Worm (Caenorhabditis elegans) whole organism, young adult: Measurements from ENCODE around the gene gst-8.
A peak's percentile ranks its signal among the peaks of the same experiment; 100 is the strongest.
"Not testable (repeated sequence)": the region's sequence is repeated elsewhere in the genome, so short reads cannot be mapped to it uniquely, and the experiment has no call there.

Experiments used
- B0261.1 ChIP-seq: sonication (generic microtip); optimal IDR thresholded peaks from 2 replicates; lab custom pipeline; 2016; ENCODE audit warnings: mild to moderate bottlenecking, missing genetic modification characterization, moderate library complexity, missing compliant biosample characterization
- C06A6.2 ChIP-seq: fragments of 200-800 bp; sonication (Bioruptor generic); conservative IDR thresholded peaks from 2 replicates; pipeline ENCODE4 v1.3.6; 2022; ENCODE audit warnings: missing genetic modification characterization, missing compliant biosample characterization
- C17E4.6 ChIP-seq: fragments of 200-800 bp; sonication (Bioruptor generic); IDR thresholded peaks from 2 replicates; pipeline ENCODE4 v1.3.6; 2022; ENCODE audit warnings: missing genetic modification reagents, missing genetic modification characterization, missing compliant biosample characterization
- F22D6.2 ChIP-seq: sonication (generic microtip); optimal IDR thresholded peaks from 2 replicates; lab custom pipeline; 2016; ENCODE audit warnings: mild to moderate bottlenecking, missing genetic modification characterization, missing compliant biosample characterization
- F33H1.4 ChIP-seq: fragments of 200-800 bp; sonication (Bioruptor generic); IDR thresholded peaks from 2 replicates; pipeline ENCODE4 v1.3.6; 2022; ENCODE audit warnings: missing genetic modification reagents, missing genetic modification characterization, missing compliant biosample characterization
- F49E8.2 ChIP-seq: sonication (generic microtip); optimal IDR thresholded peaks from 3 replicates; lab custom pipeline; 2017; ENCODE audit warnings: missing genetic modification characterization, mild to moderate bottlenecking, missing compliant biosample characterization, antibody characterized with exemption, moderate library complexity; ENCODE audit not compliant: insufficient read depth
- F57A8.1 ChIP-seq: fragments of 200-800 bp; sonication (Bioruptor generic); optimal IDR thresholded peaks from 2 replicates; lab custom pipeline; 2018; ENCODE audit warnings: mild to moderate bottlenecking, missing genetic modification characterization, moderate library complexity, missing compliant biosample characterization
- T07F8.4 ChIP-seq: sonication (generic microtip); optimal IDR thresholded peaks from 2 replicates; lab custom pipeline; 2016; ENCODE audit warnings: mild to moderate bottlenecking, missing genetic modification characterization, moderate library complexity, missing compliant biosample characterization
- Y53G8AR.9 ChIP-seq: fragments of 200-800 bp; sonication (Bioruptor generic); conservative IDR thresholded peaks from 2 replicates; pipeline ENCODE4 v1.3.6; 2022; ENCODE audit warnings: missing genetic modification reagents, missing genetic modification characterization, missing compliant biosample characterization
- Y56A3A.18 ChIP-seq: fragments of 200-800 bp; sonication (Bioruptor generic); IDR thresholded peaks from 2 replicates; pipeline ENCODE4 v1.3.6; 2022; ENCODE audit warnings: missing genetic modification reagents, missing genetic modification characterization, missing compliant biosample characterization
- Y95B8A.8 ChIP-seq: fragments of 200-800 bp; sonication (Bioruptor generic); IDR thresholded peaks from 2 replicates; pipeline ENCODE4 v1.3.6; 2022; ENCODE audit warnings: missing genetic modification reagents, missing genetic modification characterization, missing compliant biosample characterization
- aptf-2 ChIP-seq: fragments of 200-800 bp; sonication (Bioruptor generic); conservative IDR thresholded peaks from 2 replicates; pipeline ENCODE4 v1.3.6; 2022; ENCODE audit warnings: missing genetic modification reagents, missing genetic modification characterization, missing compliant biosample characterization
- attf-3 ChIP-seq: fragments of 200-800 bp; sonication (Bioruptor generic); conservative IDR thresholded peaks from 2 replicates; pipeline ENCODE4 v1.3.6; 2022; ENCODE audit warnings: missing genetic modification reagents, missing genetic modification characterization, missing compliant biosample characterization
- attf-6 ChIP-seq: fragments of 200-800 bp; sonication (Bioruptor generic); IDR thresholded peaks from 2 replicates; pipeline ENCODE4 v1.3.6; 2022; ENCODE audit warnings: missing genetic modification reagents, missing genetic modification characterization, missing compliant biosample characterization
- ccch-3 ChIP-seq: fragments of 200-800 bp; sonication (Bioruptor generic); optimal IDR thresholded peaks from 2 replicates; lab custom pipeline; 2018; ENCODE audit warnings: mild to moderate bottlenecking, missing genetic modification characterization, missing compliant biosample characterization
- cebp-1 ChIP-seq, 2 experiments: fragments of 200-800 bp in 1 of 2; sonication (Bioruptor generic) in 1 of 2; sonication (generic microtip) in 1 of 2; IDR thresholded peaks in 1 of 2; optimal IDR thresholded peaks in 1 of 2; 2 replicates each; pipeline versions ENCODE4 v1.3.6 to Lab custom; 2017 to 2022; ENCODE audit warnings: missing compliant biosample characterization in 2 of 2, missing genetic modification characterization in 2 of 2, mild to moderate bottlenecking in 1 of 2, missing genetic modification reagents in 1 of 2, moderate library complexity in 1 of 2
- cebp-2 ChIP-seq: fragments of 200-800 bp; sonication (Bioruptor generic); IDR thresholded peaks from 2 replicates; pipeline ENCODE4 v1.3.6; 2022; ENCODE audit warnings: missing genetic modification characterization, missing compliant biosample characterization
- ceh-27 ChIP-seq: fragments of 200-800 bp; sonication (Bioruptor generic); optimal IDR thresholded peaks from 2 replicates; lab custom pipeline; 2018; ENCODE audit warnings: mild to moderate bottlenecking, missing genetic modification characterization, moderate library complexity, missing compliant biosample characterization
- ceh-40 ChIP-seq: fragments of 200-800 bp; sonication (Bioruptor generic); IDR thresholded peaks from 2 replicates; pipeline ENCODE4 v1.3.6; 2022; ENCODE audit warnings: missing genetic modification characterization, missing compliant biosample characterization
- chd-7 ChIP-seq: sonication (generic microtip); optimal IDR thresholded peaks from 2 replicates; lab custom pipeline; 2016; ENCODE audit warnings: mild to moderate bottlenecking, missing genetic modification characterization, moderate library complexity, missing compliant biosample characterization
- die-1 ChIP-seq: sonication (generic microtip); optimal IDR thresholded peaks from 2 replicates; lab custom pipeline; 2016; ENCODE audit warnings: missing genotype, mild to moderate bottlenecking, missing genetic modification characterization, missing compliant biosample characterization
- dox-1 ChIP-seq: fragments of 200-800 bp; sonication (Bioruptor generic); IDR thresholded peaks from 2 replicates; pipeline ENCODE4 v1.3.6; 2022; ENCODE audit warnings: missing genetic modification reagents, missing genetic modification characterization, missing compliant biosample characterization
- dpff-1 ChIP-seq: sonication (generic microtip); optimal IDR thresholded peaks from 2 replicates; lab custom pipeline; 2017; ENCODE audit warnings: mild to moderate bottlenecking, missing genetic modification characterization, missing compliant biosample characterization
- egl-44 ChIP-seq: fragments of 200-800 bp; sonication (Bioruptor generic); IDR thresholded peaks from 2 replicates; pipeline ENCODE4 v1.3.6; 2022; ENCODE audit warnings: missing genetic modification reagents, missing genetic modification characterization, missing compliant biosample characterization
- ekl-4 ChIP-seq: fragments of 200-800 bp; sonication (Bioruptor generic); IDR thresholded peaks from 2 replicates; pipeline ENCODE4 v1.3.6; 2022; ENCODE audit warnings: missing genetic modification reagents, missing genetic modification characterization, missing compliant biosample characterization
- ets-4 ChIP-seq: fragments of 200-800 bp; sonication (Bioruptor generic); optimal IDR thresholded peaks from 2 replicates; lab custom pipeline; 2018; ENCODE audit warnings: mild to moderate bottlenecking, missing genetic modification characterization, missing compliant biosample characterization
- fkh-3 ChIP-seq: sonication (generic microtip); optimal IDR thresholded peaks from 2 replicates; lab custom pipeline; 2016; ENCODE audit warnings: mild to moderate bottlenecking, missing genetic modification characterization, missing compliant biosample characterization
- lin-26 ChIP-seq: fragments of 200-800 bp; sonication (Bioruptor generic); IDR thresholded peaks from 2 replicates; pipeline ENCODE4 v1.3.6; 2022; ENCODE audit warnings: missing genetic modification reagents, missing genetic modification characterization, missing compliant biosample characterization
- lin-35 ChIP-seq, 3 experiments: fragments of 150-350 bp in 2 of 3; sonication (generic microtip) in 1 of 3; optimal IDR thresholded peaks; 2 replicates each; lab custom pipeline; 2014 to 2018; ENCODE audit warnings: missing biosample characterization in 3 of 3, missing genetic modification characterization in 3 of 3, missing genetic modification reagents in 3 of 3
- lin-40 ChIP-seq: sonication (generic microtip); optimal IDR thresholded peaks from 2 replicates; lab custom pipeline; 2016; ENCODE audit warnings: missing genetic modification characterization, mild to moderate bottlenecking, missing compliant biosample characterization, missing genotype, missing genetic modification reagents
- madf-3 ChIP-seq: fragments of 200-800 bp; sonication (Bioruptor generic); IDR thresholded peaks from 2 replicates; pipeline ENCODE4 v1.3.6; 2022; ENCODE audit warnings: missing genetic modification reagents, missing genetic modification characterization, missing compliant biosample characterization
- mcd-1 ChIP-seq: fragments of 200-800 bp; sonication (Bioruptor generic); IDR thresholded peaks from 2 replicates; pipeline ENCODE4 v1.3.6; 2022; ENCODE audit warnings: missing genetic modification reagents, missing genetic modification characterization, missing compliant biosample characterization
- nfyb-1 ChIP-seq: fragments of 200-800 bp; sonication (Bioruptor generic); IDR thresholded peaks from 2 replicates; pipeline ENCODE4 v1.3.6; 2022; ENCODE audit warnings: missing genetic modification reagents, missing genetic modification characterization, missing compliant biosample characterization
- nhr-179 ChIP-seq: sonication (generic microtip); optimal IDR thresholded peaks from 2 replicates; lab custom pipeline; 2016; ENCODE audit warnings: mild to moderate bottlenecking, missing genetic modification characterization, missing compliant biosample characterization
- pbrm-1 ChIP-seq: fragments of 200-800 bp; sonication (Bioruptor generic); IDR thresholded peaks from 2 replicates; pipeline ENCODE4 v1.3.6; 2022; ENCODE audit warnings: missing genetic modification reagents, missing genetic modification characterization, missing compliant biosample characterization
- pha-4 ChIP-seq: fragments of 150-350 bp; sonication (generic microtip); optimal IDR thresholded peaks from 2 replicates; lab custom pipeline; 2014; ENCODE audit warnings: missing biosample characterization, missing genetic modification reagents, missing genetic modification characterization
- rcor-1 ChIP-seq: fragments of 200-800 bp; sonication (Bioruptor generic); IDR thresholded peaks from 2 replicates; pipeline ENCODE4 v1.3.6; 2022; ENCODE audit warnings: missing genetic modification reagents, missing genetic modification characterization, missing compliant biosample characterization
- rec-8 ChIP-seq, 2 experiments: sonication (generic microtip); optimal IDR thresholded peaks; 2 replicates each; lab custom pipeline; 2016; ENCODE audit warnings: mild to moderate bottlenecking in 2 of 2, missing genetic modification characterization in 2 of 2, missing genetic modification reagents in 2 of 2, missing genotype in 2 of 2, missing biosample characterization in 1 of 2, missing compliant biosample characterization in 1 of 2, moderate library complexity in 1 of 2
- rpc-1 ChIP-seq, 2 experiments: fragments of 150-350 bp in 1 of 2; sonication (generic microtip) in 1 of 2; optimal IDR thresholded peaks; 2 replicates each; lab custom pipeline; 2014 to 2018; ENCODE audit warnings: missing biosample characterization in 1 of 2, missing genetic modification characterization in 1 of 2, missing genetic modification reagents in 1 of 2, missing genotype in 1 of 2
- snpc-1.3 ChIP-seq: sonication (generic microtip); optimal IDR thresholded peaks from 2 replicates; lab custom pipeline; 2017; ENCODE audit warnings: missing genetic modification characterization, mild to moderate bottlenecking, missing compliant biosample characterization, antibody characterized with exemption, moderate library complexity, missing genotype, missing genetic modification reagents; ENCODE audit not compliant: insufficient read depth
- tbp1 ChIP-seq: fragments of 200-800 bp; sonication (Bioruptor generic); optimal IDR thresholded peaks from 2 replicates; lab custom pipeline; 2018; ENCODE audit warnings: mild to moderate bottlenecking, missing genetic modification characterization, missing compliant biosample characterization
- tlf-1 ChIP-seq: fragments of 200-800 bp; sonication (Bioruptor generic); optimal IDR thresholded peaks from 2 replicates; lab custom pipeline; 2018; ENCODE audit warnings: mild to moderate bottlenecking, missing genetic modification characterization, missing compliant biosample characterization
- unc-130 ChIP-seq: sonication (generic microtip); optimal IDR thresholded peaks from 2 replicates; lab custom pipeline; 2016; ENCODE audit warnings: missing genetic modification reagents, missing genetic modification characterization, missing compliant biosample characterization
- unc-62 ChIP-seq: fragments of 150-350 bp; optimal IDR thresholded peaks from 2 replicates; lab custom pipeline; 2014; ENCODE audit warnings: missing biosample characterization, missing genetic modification reagents, missing genetic modification characterization
- ztf-18 ChIP-seq: sonication (generic microtip); optimal IDR thresholded peaks from 2 replicates; lab custom pipeline; 2016; ENCODE audit warnings: missing genotype, mild to moderate bottlenecking, missing genetic modification characterization, missing compliant biosample characterization
- ztf-28 ChIP-seq: fragments of 200-800 bp; sonication (Bioruptor generic); IDR thresholded peaks from 2 replicates; pipeline ENCODE4 v1.3.6; 2022; ENCODE audit warnings: missing genetic modification reagents, missing genetic modification characterization, missing compliant biosample characterization

gst-8 gene

ce11 chrII:4925198-4925764, 41.8 kb downstream of the gst-8 start, which contains the start of gene aagr-2 (continued):
- no peak for TF ChIP-seq T07F8.4 (tag; lab: Kevin White, UChicago)
- TF ChIP-seq F33H1.4 (GFP tag; lab: Robert Waterston, UW): no peak
- TF ChIP-seq F22D6.2 (tag; lab: Kevin White, UChicago): peak; percentile 11
- TF ChIP-seq F49E8.2 (tag; lab: Kevin White, UChicago): no peak
- no peak for TF ChIP-seq ceh-40 (GFP tag; lab: Robert Waterston, UW)
- TF ChIP-seq mcd-1 (GFP tag; lab: Robert Waterston, UW): no peak
- no peak for TF ChIP-seq ztf-18
- TF ChIP-seq unc-130 (GFP tag; lab: Kevin White, UChicago): no peak
- TF ChIP-seq tlf-1: no peak
- no peak for TF ChIP-seq rec-8 (tag; optimal IDR thresholded peaks at IDR 0.05; lab: Kevin White, UChicago)
- no peak for TF ChIP-seq die-1 (tag; lab: Kevin White, UChicago)
- TF ChIP-seq madf-3 (GFP tag; lab: Robert Waterston, UW): no peak
- TF ChIP-seq attf-3: no peak
- peak; percentile 44 for TF ChIP-seq ets-4
- no peak for TF ChIP-seq dox-1 (GFP tag; lab: Robert Waterston, UW)
- TF ChIP-seq fkh-3 (tag; lab: Kevin White, UChicago): no peak
- no peak for TF ChIP-seq B0261.1 (tag; lab: Kevin White, UChicago)
- TF ChIP-seq snpc-1.3: no peak
- TF ChIP-seq C17E4.6 (GFP tag; lab: Robert Waterston, UW): no peak
- TF ChIP-seq ekl-4: no peak; the same call in 1 of the 2 replicates
- no peak for TF ChIP-seq attf-6 (GFP tag; lab: Robert Waterston, UW)
- 0 out of 2 replicates have a peak, but pooled peaks have one; percentile 8 for TF ChIP-seq Y95B8A.8
- TF ChIP-seq unc-62: no peak
- no peak for TF ChIP-seq ccch-3 (GFP tag; lab: Kevin White, UChicago)
- no peak for TF ChIP-seq ceh-27 (GFP tag; lab: Kevin White, UChicago)
- TF ChIP-seq nhr-179 (tag; lab: Kevin White, UChicago): no peak
- no peak for TF ChIP-seq ztf-28 (GFP tag; lab: Robert Waterston, UW)
- TF ChIP-seq dpff-1 (tag; lab: Kevin White, UChicago): no peak
- no peak for TF ChIP-seq lin-35 (GFP tag; optimal IDR thresholded peaks at IDR 0.05; lab: Kevin White, UChicago)
- no peak for TF ChIP-seq chd-7 (tag; lab: Kevin White, UChicago)
- TF ChIP-seq F57A8.1: no peak
- TF ChIP-seq pha-4 (tag; lab: Kevin White, UChicago): peak; percentile 86
- no peak for TF ChIP-seq lin-40 (tag; lab: Kevin White, UChicago)
- no peak for TF ChIP-seq cebp-2 (GFP tag; lab: Robert Waterston, UW)
- peak; percentile 74; the same call in 1 of the 2 replicates for TF ChIP-seq egl-44 (GFP tag; lab: Robert Waterston, UW)

ce11 chrII:4928367-4928766, 44.9 kb downstream of the gst-8 start:
- TF ChIP-seq cebp-1 (GFP tag; IDR thresholded peaks at IDR 0.05; lab: Robert Waterston, UW) (peak; percentile 32; the same call in 1 of the 2 replicates), tbp1 (peak; percentile 84), Y53G8AR.9 (GFP tag; lab: Robert Waterston, UW) (0 out of 2 replicates have a peak, but pooled peaks have one; percentile 28), C06A6.2 (GFP tag; lab: Robert Waterston, UW) (0 out of 2 replicates have a peak, but pooled peaks have one; percentile 15), aptf-2 (GFP tag; lab: Robert Waterston, UW) (0 out of 2 replicates have a peak, but pooled peaks have one; percentile 10), Y56A3A.18 (0 out of 2 replicates have a peak, but pooled peaks have one; percentile 38), cebp-2 (GFP tag; lab: Robert Waterston, UW) (0 out of 2 replicates have a peak, but pooled peaks have one; percentile 22), B0261.1 (tag; lab: Kevin White, UChicago) (peak; percentile 61), rcor-1 (0 out of 2 replicates have a peak, but pooled peaks have one; percentile 13), mcd-1 (GFP tag; lab: Robert Waterston, UW) (0 out of 2 replicates have a peak, but pooled peaks have one; percentile 22), nfyb-1 (GFP tag; lab: Robert Waterston, UW) (peak; percentile 49; the same call in 1 of the 2 replicates), pbrm-1 (GFP tag; lab: Robert Waterston, UW) (0 out of 2 replicates have a peak, but pooled peaks have one; percentile 28), rpc-1 (tag; optimal IDR thresholded peaks at IDR 0.05; lab: Kevin White, UChicago) (peak; percentile 44), ceh-40 (GFP tag; lab: Robert Waterston, UW) (0 out of 2 replicates have a peak, but pooled peaks have one; percentile 69), lin-26 (GFP tag; lab: Robert Waterston, UW) (peak; percentile 96)
- TF ChIP-seq cebp-1 (tag; optimal IDR thresholded peaks at IDR 0.05; lab: Kevin White, UChicago); rpc-1 (optimal IDR thresholded peaks at IDR 0.05; lab: Kevin White, UChicago): not testable (repeated sequence)
